Worm (Caenorhabditis elegans): ENCODE measurements around the gene Y69A2AR.31.
A peak's percentile ranks its signal among the peaks of the same experiment; 100 is the strongest.

Gene Y69A2AR.31

DNA sequence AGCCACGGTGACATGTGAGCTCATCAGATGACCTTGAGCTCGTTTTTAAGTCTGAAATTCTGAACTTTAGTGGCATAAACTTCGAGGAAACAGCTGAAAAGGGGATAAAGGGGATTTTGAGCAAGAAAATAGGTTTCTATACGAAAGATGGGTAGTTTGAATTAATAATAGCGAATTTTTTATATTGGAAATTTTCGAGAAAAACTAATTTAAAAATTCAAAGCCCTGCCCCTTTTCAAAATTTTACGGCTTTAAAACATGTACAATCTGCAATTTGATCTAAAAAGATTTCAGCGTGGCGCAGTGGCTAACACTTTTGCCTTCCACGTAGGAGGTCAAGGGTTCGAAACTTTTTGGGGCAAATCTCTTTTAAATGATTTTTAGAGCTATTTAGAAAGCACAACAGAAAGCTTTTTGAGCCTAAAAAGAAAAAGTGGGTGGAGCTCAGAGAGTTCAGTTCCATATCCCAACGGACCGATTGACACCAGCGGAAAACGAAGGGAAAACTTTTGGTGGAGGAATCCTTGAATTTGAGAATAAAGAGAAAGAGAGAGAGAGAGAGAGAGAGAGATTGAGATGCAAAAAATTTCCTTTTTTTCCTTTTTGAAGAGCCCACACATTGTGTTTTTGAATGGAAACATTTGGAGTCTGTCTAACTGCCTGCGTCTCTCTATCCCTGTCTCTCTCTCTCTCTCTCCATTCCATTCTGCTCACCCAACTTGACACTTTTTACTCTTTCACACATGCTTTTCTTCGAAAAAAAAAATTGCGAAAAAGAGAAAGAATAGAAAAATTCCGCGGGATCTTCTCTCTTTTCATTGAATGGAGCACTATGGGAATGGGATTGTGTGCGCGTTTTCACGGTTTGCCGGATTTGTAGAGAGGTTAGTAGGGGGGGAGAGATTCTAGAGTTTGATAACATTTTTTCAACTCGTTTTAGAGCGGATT is at the start of gene Y69A2AR.31:
Gene Y69A2AR.31 (minus strand): TSS at position 51 of the 948 bp plus-strand sequence.
- peak; percentile 14 for TF ChIP-seq ces-1 (GFP tag; optimal IDR thresholded peaks at IDR 0.05)
- no peak for TF ChIP-seq mab-5 (tag; optimal IDR thresholded peaks at IDR 0.05)

DNA sequence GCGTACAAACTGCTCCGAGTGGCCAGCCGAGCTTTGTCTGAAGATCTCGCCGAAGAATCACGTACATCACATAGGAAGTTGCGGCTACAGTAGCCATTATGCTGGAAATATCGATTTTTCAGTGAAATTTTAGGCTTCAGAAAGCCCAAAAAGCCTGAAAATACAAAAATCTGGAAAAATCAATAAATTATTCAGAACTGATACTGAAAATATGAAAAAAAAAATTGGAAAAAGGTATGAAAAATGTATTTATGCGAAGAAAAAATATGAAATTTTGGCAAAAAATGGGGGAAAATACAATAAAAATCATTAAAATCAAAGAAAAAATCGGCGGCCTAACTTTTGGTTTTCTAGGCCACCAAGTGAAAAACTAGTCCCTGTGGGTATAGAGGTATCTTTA is 49.1 kb upstream of the Y69A2AR.31 start, which contains the start of gene Y94H6A.12:
Gene Y94H6A.12 (minus strand): TSS at position 101 of the 400 bp plus-strand sequence.
- no peak for TF ChIP-seq ceh-43 (GFP tag; optimal IDR thresholded peaks at IDR 0.05)
- TF ChIP-seq lin-32 (GFP tag; optimal IDR thresholded peaks at IDR 0.05), result no peak
- no peak for TF ChIP-seq ztf-11 (tag; optimal IDR thresholded peaks at IDR 0.05)
- no peak for TF ChIP-seq tbx-8 (GFP tag; optimal IDR thresholded peaks at IDR 0.05)
- no peak for TF ChIP-seq lin-13 (tag; optimal IDR thresholded peaks at IDR 0.05)
- no peak for TF ChIP-seq ceh-39 (tag; optimal IDR thresholded peaks at IDR 0.05)
- no peak for TF ChIP-seq nhr-237 (tag; optimal IDR thresholded peaks at IDR 0.05)
- TF ChIP-seq unc-120 (tag; optimal IDR thresholded peaks at IDR 0.05; ENCODE audit: poor library complexity, severe bottlenecking), result no peak
- no peak for TF ChIP-seq ceh-83 (GFP tag; optimal IDR thresholded peaks at IDR 0.05)
- TF ChIP-seq elt-3 (tag; optimal IDR thresholded peaks at IDR 0.05), result no peak
- no peak for TF ChIP-seq zip-8 (tag; optimal IDR thresholded peaks at IDR 0.05)
- no peak for TF ChIP-seq snpc-4 (tag; optimal IDR thresholded peaks at IDR 0.05)
- no peak for TF ChIP-seq M03D4.4 (tag; optimal IDR thresholded peaks at IDR 0.05)
- no peak for TF ChIP-seq mab-5 (tag; optimal IDR thresholded peaks at IDR 0.05)

DNA sequence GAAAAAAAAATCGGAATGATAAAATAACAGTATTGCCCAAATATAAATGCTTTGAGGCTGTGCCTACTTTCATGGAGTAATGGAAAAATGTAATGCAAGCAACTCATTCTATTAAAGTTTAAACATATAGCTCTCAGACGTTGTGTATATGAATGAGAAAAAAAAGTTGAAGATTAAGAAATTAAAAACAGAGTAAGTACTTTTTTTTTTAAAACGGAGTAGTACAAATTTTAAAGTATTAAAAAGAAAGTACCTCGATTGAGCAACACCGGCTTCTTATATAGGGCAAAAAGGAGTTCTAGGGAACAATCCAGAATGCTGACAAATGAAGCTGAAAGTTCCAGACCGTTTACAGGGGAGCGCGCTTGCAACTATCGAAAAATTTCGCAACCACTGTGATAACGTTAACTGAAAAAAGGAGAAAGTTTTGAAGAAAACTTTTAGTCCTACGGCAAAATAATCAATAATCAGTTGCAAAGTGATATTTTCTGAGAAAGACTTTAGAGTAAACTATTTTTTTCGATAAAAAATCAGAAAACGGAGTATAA is 47.4 kb upstream of the Y69A2AR.31 start:
- TF ChIP-seq ham-2 (GFP tag; optimal IDR thresholded peaks at IDR 0.05) (no peak), nhr-2 (tag; optimal IDR thresholded peaks at IDR 0.05) (no peak), nhr-237 (tag; optimal IDR thresholded peaks at IDR 0.05) (no peak), lsy-2 (tag; optimal IDR thresholded peaks at IDR 0.05) (no peak), ztf-11 (tag; optimal IDR thresholded peaks at IDR 0.05) (no peak), nhr-12 (tag; optimal IDR thresholded peaks at IDR 0.05) (no peak), unc-62 (GFP tag; optimal IDR thresholded peaks at IDR 0.05) (no peak), M03D4.4 (tag; optimal IDR thresholded peaks at IDR 0.05) (no peak), ceh-83 (GFP tag; optimal IDR thresholded peaks at IDR 0.05) (no peak), nhr-76 (tag; optimal IDR thresholded peaks at IDR 0.05) (no peak)

DNA sequence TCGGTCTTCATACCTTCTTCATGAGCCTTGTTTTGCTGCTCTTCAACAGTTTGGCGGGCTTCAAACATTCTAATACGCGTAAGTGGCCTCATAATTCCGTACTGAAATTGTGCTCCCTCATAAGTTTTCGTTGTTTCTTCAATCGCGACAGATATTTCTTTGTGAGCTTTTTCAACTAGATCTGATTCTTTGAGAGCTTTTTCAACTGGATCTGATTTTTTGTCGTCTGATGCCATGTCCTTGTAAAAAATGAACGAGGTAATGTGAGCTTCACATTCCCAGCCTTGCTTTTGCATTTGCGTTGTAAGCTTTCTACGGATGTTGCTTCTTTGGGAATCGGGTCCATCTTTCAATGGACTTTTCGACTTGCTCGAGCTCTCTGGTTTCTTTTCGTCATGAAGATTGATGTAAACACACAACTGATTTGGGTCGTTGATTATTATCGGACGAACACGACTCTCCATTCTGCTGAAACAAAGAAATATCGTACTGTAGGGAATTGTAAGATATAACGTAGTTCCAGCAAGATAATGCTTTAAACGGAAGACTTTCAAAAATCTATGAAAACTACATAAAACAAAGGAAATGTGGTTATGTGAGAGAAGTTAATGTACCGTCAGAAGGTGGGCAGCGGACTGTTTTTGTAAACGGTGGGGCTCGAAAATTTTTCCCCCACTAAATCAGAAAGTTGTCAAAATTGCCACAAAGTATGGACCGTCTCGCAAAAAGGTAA is 46.6 kb upstream of the Y69A2AR.31 start, which contains the start of gene Y94H6A.10:
Gene Y94H6A.10 (minus strand): TSS at position 464 of the 733 bp plus-strand sequence.
- TF ChIP-seq mep-1 (tag; optimal IDR thresholded peaks at IDR 0.05) (no peak), nhr-12 (tag; optimal IDR thresholded peaks at IDR 0.05) (no peak), blmp-1 (tag; optimal IDR thresholded peaks at IDR 0.05) (no peak), elt-1 (tag; optimal IDR thresholded peaks at IDR 0.05; ENCODE audit: borderline replicate concordance, insufficient read depth) (no peak), pha-4 (tag; optimal IDR thresholded peaks at IDR 0.05) (no peak), ceh-83 (GFP tag; optimal IDR thresholded peaks at IDR 0.05) (no peak), unc-62 (GFP tag; optimal IDR thresholded peaks at IDR 0.05) (no peak), zip-8 (tag; optimal IDR thresholded peaks at IDR 0.05) (no peak), sem-2 (GFP tag; optimal IDR thresholded peaks at IDR 0.05) (no peak), lsy-2 (tag; optimal IDR thresholded peaks at IDR 0.05) (no peak), mab-5 (tag; optimal IDR thresholded peaks at IDR 0.05) (no peak)

DNA sequence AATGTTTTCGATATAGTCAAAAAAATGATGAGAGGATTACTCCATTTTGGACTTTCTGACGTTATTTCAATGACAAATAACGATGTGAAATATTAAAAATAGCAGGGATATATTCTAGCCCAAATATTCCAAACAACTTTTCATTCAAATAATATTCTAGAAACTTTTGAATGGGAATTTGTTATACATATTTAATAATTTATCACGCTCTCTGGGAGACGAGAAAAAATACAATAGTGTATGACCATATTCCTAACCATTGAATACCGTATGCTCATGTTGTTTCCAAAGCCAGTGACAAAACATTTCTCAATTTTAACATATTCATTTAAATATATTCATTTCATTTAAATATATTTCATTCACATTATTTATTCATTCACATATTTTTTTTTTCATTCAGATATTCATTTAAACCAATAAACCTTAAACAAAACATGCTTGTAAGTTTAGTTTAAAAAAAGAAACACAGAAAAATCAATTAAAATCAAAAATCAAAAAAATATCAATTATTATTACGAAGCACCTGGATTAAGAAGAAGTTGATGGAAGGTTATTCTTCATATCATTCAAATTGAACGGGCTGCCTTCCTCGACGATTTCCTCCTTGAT is 45.9 kb upstream of the Y69A2AR.31 start:
- TF ChIP-seq blmp-1 (tag; optimal IDR thresholded peaks at IDR 0.05), result no peak
